Worm (Caenorhabditis elegans) whole organism, L3 larva: ENCODE measurements around the gene lpr-6.

Source experiments
- R02D3.7 ChIP-seq: fragments of 150-350 bp; optimal IDR thresholded peaks from 2 replicates; lab custom pipeline; 2014; ENCODE audit warnings: missing biosample characterization, missing genetic modification characterization
- ZK546.5 ChIP-seq: sonication (generic microtip); optimal IDR thresholded peaks from 2 replicates; lab custom pipeline; 2017; ENCODE audit warnings: missing biosample characterization, missing genetic modification characterization
- aly-2 ChIP-seq: fragments of 150-350 bp; optimal IDR thresholded peaks from 2 replicates; lab custom pipeline; 2014; ENCODE audit warnings: missing biosample characterization, missing genetic modification characterization
- ama-1 ChIP-seq: fragments of 150-350 bp; optimal IDR thresholded peaks from 2 replicates; lab custom pipeline; 2018
- ceh-16 ChIP-seq: sonication (generic microtip); optimal IDR thresholded peaks from 2 replicates; lab custom pipeline; 2017; ENCODE audit warnings: missing biosample characterization, missing genetic modification characterization
- ceh-28 ChIP-seq: fragments of 150-350 bp; optimal IDR thresholded peaks from 2 replicates; lab custom pipeline; 2014; ENCODE audit warnings: missing biosample characterization, missing genetic modification reagents, missing genetic modification characterization
- ceh-82 ChIP-seq: fragments of 150-350 bp; optimal IDR thresholded peaks from 2 replicates; lab custom pipeline; 2014; ENCODE audit warnings: missing biosample characterization, missing genetic modification characterization
- daf-12 ChIP-seq: fragments of 150-350 bp; optimal IDR thresholded peaks from 2 replicates; lab custom pipeline; 2014; ENCODE audit warnings: missing biosample characterization, missing genetic modification reagents, missing genetic modification characterization
- egl-27 ChIP-seq: sonication (generic microtip); optimal IDR thresholded peaks from 4 replicates; lab custom pipeline; 2017; ENCODE audit warnings: missing biosample characterization, missing genetic modification reagents, missing genetic modification characterization
- egl-5 ChIP-seq: fragments of 150-350 bp; optimal IDR thresholded peaks from 2 replicates; lab custom pipeline; 2017; ENCODE audit warnings: missing biosample characterization, missing genetic modification reagents, missing genetic modification characterization, inconsistent platforms
- elt-1 ChIP-seq: fragments of 150-350 bp; optimal IDR thresholded peaks from 2 replicates; lab custom pipeline; 2014; ENCODE audit warnings: missing biosample characterization, missing genetic modification characterization
- elt-3 ChIP-seq, 3 experiments: fragments of 150-350 bp in 1 of 3; sonication (generic microtip) in 2 of 3; optimal IDR thresholded peaks; 2 replicates in 2 of 3; 4 replicates in 1 of 3; lab custom pipeline; 2014 to 2017; ENCODE audit warnings: missing biosample characterization in 3 of 3, missing genetic modification characterization in 3 of 3
- eor-1 ChIP-seq, 2 experiments: fragments of 150-350 bp; optimal IDR thresholded peaks; 2 replicates each; lab custom pipeline; 2014 to 2018; ENCODE audit warnings: missing biosample characterization in 2 of 2, missing genetic modification characterization in 2 of 2
- fkh-10 ChIP-seq: sonication (generic microtip); optimal IDR thresholded peaks from 2 replicates; lab custom pipeline; 2017; ENCODE audit warnings: missing biosample characterization, missing genetic modification reagents, missing genetic modification characterization
- fos-1 ChIP-seq: fragments of 150-350 bp; optimal IDR thresholded peaks from 2 replicates; lab custom pipeline; 2014; ENCODE audit warnings: missing biosample characterization, missing genetic modification characterization
- hmg-11 ChIP-seq: sonication (generic microtip); optimal IDR thresholded peaks from 2 replicates; lab custom pipeline; 2016; ENCODE audit warnings: missing genetic modification characterization, missing compliant biosample characterization
- jun-1 ChIP-seq: fragments of 150-350 bp; optimal IDR thresholded peaks from 2 replicates; lab custom pipeline; 2014; ENCODE audit warnings: missing biosample characterization, missing genetic modification reagents, missing genetic modification characterization
- lin-15B ChIP-seq: fragments of 150-350 bp; optimal IDR thresholded peaks from 2 replicates; lab custom pipeline; 2014; ENCODE audit warnings: missing biosample characterization, missing genetic modification characterization
- lin-39 ChIP-seq: fragments of 150-350 bp; optimal IDR thresholded peaks from 2 replicates; lab custom pipeline; 2018; ENCODE audit warnings: missing biosample characterization, missing genetic modification reagents, missing genetic modification characterization
- lsy-12 ChIP-seq: sonication (generic microtip); optimal IDR thresholded peaks from 2 replicates; lab custom pipeline; 2016; ENCODE audit warnings: mild to moderate bottlenecking, missing genetic modification characterization, missing compliant biosample characterization
- nfya-1 ChIP-seq: sonication (generic microtip); optimal IDR thresholded peaks from 2 replicates; lab custom pipeline; 2017; ENCODE audit warnings: missing genetic modification characterization, mild to moderate bottlenecking, missing compliant biosample characterization, antibody characterized with exemption, moderate library complexity; ENCODE audit not compliant: insufficient read depth
- nhr-11 ChIP-seq: fragments of 150-350 bp; optimal IDR thresholded peaks from 2 replicates; lab custom pipeline; 2014; ENCODE audit warnings: missing biosample characterization, missing genetic modification characterization
- nhr-12 ChIP-seq: fragments of 150-350 bp; optimal IDR thresholded peaks from 2 replicates; lab custom pipeline; 2014; ENCODE audit warnings: missing biosample characterization, missing genetic modification characterization
- nhr-23 ChIP-seq: fragments of 150-350 bp; optimal IDR thresholded peaks from 2 replicates; lab custom pipeline; 2014; ENCODE audit warnings: missing biosample characterization, missing genetic modification reagents, missing genetic modification characterization
- nhr-237 ChIP-seq: fragments of 150-350 bp; optimal IDR thresholded peaks from 2 replicates; lab custom pipeline; 2014; ENCODE audit warnings: missing biosample characterization, missing genetic modification characterization
- nhr-25 ChIP-seq: sonication (generic microtip); optimal IDR thresholded peaks from 2 replicates; lab custom pipeline; 2017; ENCODE audit warnings: missing biosample characterization, missing genetic modification characterization
- nhr-43 ChIP-seq: sonication (generic microtip); optimal IDR thresholded peaks from 2 replicates; lab custom pipeline; 2016; ENCODE audit warnings: mild to moderate bottlenecking, missing genetic modification characterization, missing compliant biosample characterization; ENCODE audit not compliant: poor library complexity, severe bottlenecking
- nhr-67 ChIP-seq: fragments of 150-350 bp; optimal IDR thresholded peaks from 2 replicates; lab custom pipeline; 2014; ENCODE audit warnings: missing biosample characterization, missing genetic modification characterization
- nhr-76 ChIP-seq: fragments of 150-350 bp; sonication (generic microtip); optimal IDR thresholded peaks from 5 replicates; lab custom pipeline; 2014; ENCODE audit warnings: missing biosample characterization, missing genetic modification characterization
- pha-4 ChIP-seq: fragments of 150-350 bp; optimal IDR thresholded peaks from 2 replicates; lab custom pipeline; 2014; ENCODE audit warnings: missing biosample characterization, missing genetic modification reagents, missing genetic modification characterization
- pqm-1 ChIP-seq: fragments of 150-350 bp; optimal IDR thresholded peaks from 2 replicates; lab custom pipeline; 2017; ENCODE audit warnings: missing biosample characterization, missing genetic modification characterization, inconsistent platforms
- skn-1 ChIP-seq: fragments of 150-350 bp; optimal IDR thresholded peaks from 2 replicates; lab custom pipeline; 2014; ENCODE audit warnings: missing biosample characterization, missing genetic modification characterization
- snpc-4 ChIP-seq: fragments of 150-350 bp; optimal IDR thresholded peaks from 2 replicates; lab custom pipeline; 2014; ENCODE audit warnings: missing biosample characterization, missing genetic modification characterization
- tbx-2 ChIP-seq: sonication (generic microtip); optimal IDR thresholded peaks from 2 replicates; lab custom pipeline; 2016; ENCODE audit warnings: mild to moderate bottlenecking, missing genetic modification characterization, missing compliant biosample characterization
- unc-39 ChIP-seq: sonication (generic microtip); optimal IDR thresholded peaks from 4 replicates; lab custom pipeline; 2017; ENCODE audit warnings: missing biosample characterization, missing genetic modification characterization
- unc-62 ChIP-seq: fragments of 150-350 bp; sonication (generic microtip); optimal IDR thresholded peaks from 4 replicates; lab custom pipeline; 2014; ENCODE audit warnings: missing biosample characterization, missing genetic modification reagents, missing genetic modification characterization
- zag-1 ChIP-seq: fragments of 150-350 bp; optimal IDR thresholded peaks from 2 replicates; lab custom pipeline; 2014; ENCODE audit warnings: missing biosample characterization, missing genetic modification characterization
- ztf-11 ChIP-seq: fragments of 150-350 bp; optimal IDR thresholded peaks from 2 replicates; lab custom pipeline; 2014; ENCODE audit warnings: missing biosample characterization, missing genetic modification characterization
- ztf-4 ChIP-seq: fragments of 150-350 bp; optimal IDR thresholded peaks from 2 replicates; lab custom pipeline; 2014; ENCODE audit warnings: missing biosample characterization, missing genetic modification characterization

lpr-6 gene

DNA sequence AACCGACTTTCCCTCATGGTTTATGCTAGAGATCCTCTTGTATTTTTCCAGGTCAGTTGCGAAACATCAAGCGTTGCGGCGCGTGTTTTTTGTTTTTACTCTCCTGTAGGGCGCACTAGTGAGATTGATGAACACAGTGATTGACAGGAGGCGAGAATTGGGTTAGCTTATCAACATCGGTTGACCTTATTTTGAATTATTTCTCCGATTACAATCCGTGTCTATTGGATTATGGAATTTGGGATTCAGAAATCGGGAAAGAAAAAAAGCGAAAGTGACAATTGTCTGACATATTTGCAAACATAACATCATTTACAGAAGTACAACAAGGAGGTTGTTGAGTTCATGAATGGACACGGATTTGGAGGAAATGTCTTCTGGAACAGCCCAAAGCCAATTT lies 1.1 kb downstream of the lpr-6 start:
- TF ChIP-seq nhr-11 (tag; lab: Kevin White, UChicago): no peak
- TF ChIP-seq ama-1 (lab: Kevin White, UChicago): peak; percentile 65
- TF ChIP-seq nhr-23 (tag; lab: Kevin White, UChicago): peak; percentile 96
- TF ChIP-seq ztf-4 (tag; lab: Kevin White, UChicago): no peak
- TF ChIP-seq nhr-43: peak; percentile 14
- no peak for TF ChIP-seq lin-15B (tag; lab: Kevin White, UChicago)
- TF ChIP-seq daf-12 (tag; lab: Kevin White, UChicago): no peak
- no peak for TF ChIP-seq zag-1 (tag; lab: Kevin White, UChicago)
- no peak for TF ChIP-seq pqm-1 (tag; lab: Kevin White, UChicago)
- TF ChIP-seq elt-3 (tag; optimal IDR thresholded peaks at IDR 0.05; lab: Kevin White, UChicago): peak in 1 of 3 experiments; percentile 26
- TF ChIP-seq jun-1 (tag; lab: Kevin White, UChicago): no peak

DNA sequence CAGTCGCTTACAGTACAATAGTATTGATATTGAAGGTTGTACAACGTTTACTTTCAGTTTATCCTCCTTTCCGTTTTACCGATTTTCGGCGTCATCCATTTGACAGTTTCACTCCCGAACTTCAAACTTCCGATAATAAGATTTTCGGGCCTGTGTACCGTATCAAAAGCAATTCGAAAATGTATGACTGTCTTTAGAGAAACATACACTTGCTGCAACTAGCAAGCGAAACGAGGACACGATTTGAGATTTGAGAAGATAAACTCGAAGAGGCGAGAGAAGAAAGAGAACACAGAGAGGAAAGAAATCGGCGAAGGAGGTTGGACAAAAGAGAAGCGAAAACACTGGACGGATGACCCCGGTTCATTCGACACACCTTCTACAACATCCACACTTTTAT lies 2.1 kb downstream of the lpr-6 start, which contains the start of gene lpr-5:
Gene lpr-5, plus strand, starts transcription at position 220 of the 400 bp plus-strand sequence.
- TF ChIP-seq nhr-43 (peak; percentile 8), fkh-10 (no peak), ceh-28 (tag; lab: Kevin White, UChicago) (no peak), egl-5 (tag; lab: Kevin White, UChicago) (no peak), elt-1 (tag; lab: Kevin White, UChicago) (peak; percentile 5), skn-1 (tag; lab: Kevin White, UChicago) (no peak), lin-39 (tag; lab: Kevin White, UChicago) (no peak), eor-1 (tag; optimal IDR thresholded peaks at IDR 0.05; lab: Kevin White, UChicago) (no peak), R02D3.7 (tag; lab: Kevin White, UChicago) (no peak), nhr-76 (tag; lab: Kevin White, UChicago) (no peak), pha-4 (tag; lab: Kevin White, UChicago) (no peak), jun-1 (tag; lab: Kevin White, UChicago) (no peak), hmg-11 (no peak), lsy-12 (no peak), nhr-23 (tag; lab: Kevin White, UChicago) (peak; percentile 82), nhr-25 (tag; lab: Kevin White, UChicago) (peak; percentile 57), nhr-12 (no peak)

DNA sequence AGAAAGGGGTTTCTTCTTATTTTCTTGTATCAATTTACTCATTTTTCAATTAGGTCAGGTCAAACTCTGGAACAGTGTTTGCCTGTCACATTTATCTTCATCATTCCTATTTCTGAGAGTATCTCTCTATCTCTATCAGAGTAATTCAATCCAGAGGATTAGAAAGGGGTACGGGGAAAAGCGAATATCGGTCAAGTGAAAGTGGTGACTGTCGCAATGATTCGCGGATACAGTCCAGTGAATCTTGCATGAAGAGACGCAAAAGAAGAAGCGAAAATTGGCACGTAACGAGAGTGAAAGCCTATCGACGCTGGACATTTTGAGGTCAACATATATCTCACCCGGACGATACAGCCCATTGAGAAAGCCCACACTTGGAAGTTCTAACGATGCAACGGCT lies 5.0 kb downstream of the lpr-6 start, which contains the start of gene lpr-4:
Gene lpr-4, plus strand, starts transcription at position 328 of the 400 bp plus-strand sequence.
- TF ChIP-seq ztf-4 (tag; lab: Kevin White, UChicago): no peak
- no peak for TF ChIP-seq nfya-1 (tag; lab: Kevin White, UChicago)
- peak; percentile 49 for TF ChIP-seq nhr-25 (tag; lab: Kevin White, UChicago)
- TF ChIP-seq fos-1 (tag; lab: Kevin White, UChicago): no peak
- no peak for TF ChIP-seq ceh-82 (tag; lab: Kevin White, UChicago)
- TF ChIP-seq ceh-16 (tag; lab: Kevin White, UChicago): no peak
- TF ChIP-seq zag-1 (tag; lab: Kevin White, UChicago): no peak
- no peak for TF ChIP-seq ZK546.5 (tag; lab: Kevin White, UChicago)
- no peak for TF ChIP-seq elt-3 (tag; optimal IDR thresholded peaks at IDR 0.05; lab: Kevin White, UChicago)
- no peak for TF ChIP-seq nhr-237 (tag; lab: Kevin White, UChicago)
- TF ChIP-seq unc-62: peak; percentile 60
- TF ChIP-seq egl-27: no peak
- no peak for TF ChIP-seq pha-4 (tag; lab: Kevin White, UChicago)
- no peak for TF ChIP-seq snpc-4 (tag; lab: Kevin White, UChicago)
- no peak for TF ChIP-seq egl-5 (tag; lab: Kevin White, UChicago)
- peak; percentile 99 for TF ChIP-seq nhr-23 (tag; lab: Kevin White, UChicago)
- no peak for TF ChIP-seq tbx-2 (tag; lab: Kevin White, UChicago)
- no peak for TF ChIP-seq hmg-11
- no peak for TF ChIP-seq nhr-11 (tag; lab: Kevin White, UChicago)
- no peak for TF ChIP-seq unc-39 (tag; lab: Kevin White, UChicago)
- TF ChIP-seq ceh-28 (tag; lab: Kevin White, UChicago): no peak
- no peak for TF ChIP-seq ama-1 (lab: Kevin White, UChicago)
- no peak for TF ChIP-seq ztf-11 (tag; lab: Kevin White, UChicago)
- TF ChIP-seq nhr-67 (tag; lab: Kevin White, UChicago): no peak
- no peak for TF ChIP-seq aly-2 (tag; lab: Kevin White, UChicago)
- no peak for TF ChIP-seq lin-39 (tag; lab: Kevin White, UChicago)
- no peak for TF ChIP-seq lin-15B (tag; lab: Kevin White, UChicago)
- no peak for TF ChIP-seq eor-1 (tag; optimal IDR thresholded peaks at IDR 0.05; lab: Kevin White, UChicago)
- peak; percentile 56 for TF ChIP-seq nhr-43
- no peak for TF ChIP-seq nhr-12
